Worm (Caenorhabditis elegans): Measurements from ENCODE around the gene ZC204.12.

- TF ChIP-seq nhr-11 (tag; optimal IDR thresholded peaks at IDR 0.05) = no peak
- TF ChIP-seq fos-1 (tag; optimal IDR thresholded peaks at IDR 0.05) = no peak
- TF ChIP-seq ZK546.5 (tag; optimal IDR thresholded peaks at IDR 0.05) = no peak
These were observed 38.2 kb downstream of the ZC204.12 start, which contains the start of gene fbxa-166 for ce11 chrII:1618948-1619347.
